Fruit fly (Drosophila melanogaster) whole organism, wandering third instar larva: ENCODE measurements around the gene CG34398.

Experiments used
- Abd-B ChIP-seq: fragments of >200 bp; optimal IDR thresholded peaks from 2 replicates; lab custom pipeline; 2017; ENCODE audit warnings: missing biosample characterization, missing genetic modification characterization
- CG9705 ChIP-seq: fragments of 200-800 bp; sonication (Bioruptor generic); optimal IDR thresholded peaks from 2 replicates; lab custom pipeline; 2018; ENCODE audit warnings: missing biosample characterization, mild to moderate bottlenecking, missing genetic modification characterization
- CrebA ChIP-seq: fragments of 200-800 bp; sonication (Bioruptor generic); optimal IDR thresholded peaks from 2 replicates; lab custom pipeline; 2016; ENCODE audit warnings: missing biosample characterization, mild to moderate bottlenecking, missing genetic modification characterization, borderline replicate concordance
- Dif ChIP-seq: fragments of 200-275, 200-300 bp; sonication (Bioruptor generic); optimal IDR thresholded peaks from 2 replicates; lab custom pipeline; 2018; ENCODE audit warnings: missing biosample characterization, missing genetic modification characterization; ENCODE audit not compliant: partially characterized antibody
- GATAd ChIP-seq: sonication (Bioruptor generic); optimal IDR thresholded peaks from 2 replicates; lab custom pipeline; 2016; ENCODE audit warnings: missing biosample characterization, missing genetic modification characterization
- Hnf4 ChIP-seq: fragments of 200-800 bp; sonication (Bioruptor generic); optimal IDR thresholded peaks from 2 replicates; lab custom pipeline; 2016; ENCODE audit warnings: missing biosample characterization, mild to moderate bottlenecking, missing genetic modification characterization
- Hr78 ChIP-seq: fragments of >200 bp; optimal IDR thresholded peaks from 2 replicates; lab custom pipeline; 2017; ENCODE audit warnings: missing biosample characterization, missing genetic modification characterization
- Hr83 ChIP-seq: fragments of 200-300 bp; sonication (Bioruptor generic); optimal IDR thresholded peaks from 2 replicates; lab custom pipeline; 2016; ENCODE audit warnings: missing biosample characterization, mild to moderate bottlenecking, missing genetic modification characterization, moderate library complexity; ENCODE audit not compliant: poor library complexity, severe bottlenecking
- Jra ChIP-seq: sonication (Bioruptor generic); optimal IDR thresholded peaks from 2 replicates; lab custom pipeline; 2016; ENCODE audit warnings: missing biosample characterization, missing genetic modification characterization
- Myc ChIP-seq: fragments of >200 bp; optimal IDR thresholded peaks from 2 replicates; lab custom pipeline; 2017
- N ChIP-seq: fragments of >200 bp; optimal IDR thresholded peaks from 2 replicates; lab custom pipeline; 2018; ENCODE audit warnings: missing biosample characterization, missing external identifiers, missing genetic modification characterization
- OdsH ChIP-seq: fragments of 200-800 bp; sonication (Bioruptor generic); optimal IDR thresholded peaks from 2 replicates; lab custom pipeline; 2016; ENCODE audit warnings: missing biosample characterization, mild to moderate bottlenecking, missing genetic modification characterization
- Rel ChIP-seq, 2 experiments: fragments of 200-800 bp; sonication (Bioruptor generic) in 1 of 2; optimal IDR thresholded peaks; 2 replicates in 1 of 2; 3 replicates in 1 of 2; lab custom pipeline; 2016 to 2019; ENCODE audit warnings: mild to moderate bottlenecking in 2 of 2, missing biosample characterization in 2 of 2, missing genetic modification characterization in 2 of 2, moderate library complexity in 1 of 2
- Sp1 ChIP-seq: fragments of 200-800 bp; sonication (Bioruptor generic); optimal IDR thresholded peaks from 3 replicates; lab custom pipeline; 2019; ENCODE audit warnings: missing biosample characterization, mild to moderate bottlenecking, missing genetic modification characterization, moderate library complexity
- Vsx2 ChIP-seq: fragments of 200-300, 225-300 bp; sonication (Bioruptor generic); optimal IDR thresholded peaks from 2 replicates; lab custom pipeline; 2018; ENCODE audit warnings: missing biosample characterization, missing genetic modification characterization; ENCODE audit not compliant: partially characterized antibody
- br ChIP-seq: fragments of 200-800 bp; sonication (Bioruptor generic); optimal IDR thresholded peaks from 2 replicates; lab custom pipeline; 2016; ENCODE audit warnings: missing biosample characterization, missing genetic modification characterization
- brk ChIP-seq: fragments of 200-800 bp; sonication (Bioruptor generic); optimal IDR thresholded peaks from 2 replicates; lab custom pipeline; 2016; ENCODE audit warnings: missing biosample characterization, mild to moderate bottlenecking, missing genetic modification characterization
- dl ChIP-seq, 2 experiments: fragments of 175-275, 200-275 bp in 1 of 2; fragments of 200-275 bp in 1 of 2; sonication (Bioruptor generic); optimal IDR thresholded peaks; lab custom pipeline; 2018; ENCODE audit warnings: mild to moderate bottlenecking in 2 of 2, missing biosample characterization in 2 of 2, missing genetic modification characterization in 2 of 2, moderate library complexity in 2 of 2; ENCODE audit not compliant: partially characterized antibody in 2 of 2, insufficient read depth in 1 of 2
- dsf ChIP-seq: sonication (Bioruptor generic); optimal IDR thresholded peaks from 2 replicates; lab custom pipeline; 2016; ENCODE audit warnings: missing biosample characterization, missing genetic modification characterization, borderline replicate concordance
- foxo ChIP-seq, 2 experiments: fragments of 200-800 bp; sonication (Bioruptor generic); optimal IDR thresholded peaks; 2 replicates in 1 of 2; 3 replicates in 1 of 2; lab custom pipeline; 2016 to 2017; ENCODE audit warnings: missing biosample characterization in 2 of 2, missing genetic modification characterization in 2 of 2
- fru ChIP-seq: fragments of 200-800 bp; sonication (Bioruptor generic); optimal IDR thresholded peaks from 3 replicates; lab custom pipeline; 2016; ENCODE audit warnings: missing biosample characterization, mild to moderate bottlenecking, missing genetic modification characterization
- h ChIP-seq: fragments of 200-800 bp; sonication (Bioruptor generic); optimal IDR thresholded peaks from 3 replicates; lab custom pipeline; 2016; ENCODE audit warnings: missing biosample characterization, mild to moderate bottlenecking, missing genetic modification characterization
- lola ChIP-seq: fragments of >200 bp; optimal IDR thresholded peaks from 2 replicates; lab custom pipeline; 2017; ENCODE audit warnings: missing biosample characterization, missing genetic modification characterization
- psq ChIP-seq: fragments of 200-800 bp; sonication (Bioruptor generic); optimal IDR thresholded peaks from 3 replicates; lab custom pipeline; 2017; ENCODE audit warnings: missing biosample characterization, mild to moderate bottlenecking, missing genetic modification characterization, moderate library complexity
- rgr ChIP-seq: fragments of 200-800 bp; sonication (Bioruptor generic); optimal IDR thresholded peaks from 3 replicates; lab custom pipeline; 2016; ENCODE audit warnings: missing biosample characterization, mild to moderate bottlenecking, missing genetic modification characterization
- sage ChIP-seq: fragments of 200-800 bp; sonication (Bioruptor generic); optimal IDR thresholded peaks from 2 replicates; lab custom pipeline; 2016; ENCODE audit warnings: missing biosample characterization, mild to moderate bottlenecking, missing genetic modification characterization
- sv ChIP-seq: fragments of 200-800 bp; sonication (Bioruptor generic); optimal IDR thresholded peaks from 3 replicates; lab custom pipeline; 2016; ENCODE audit warnings: missing biosample characterization, missing genetic modification characterization
- tai ChIP-seq: sonication (Bioruptor generic); optimal IDR thresholded peaks from 2 replicates; lab custom pipeline; 2016; ENCODE audit warnings: missing biosample characterization, missing genetic modification characterization
- usp ChIP-seq: fragments of >200 bp; optimal IDR thresholded peaks from 2 replicates; lab custom pipeline; 2017; ENCODE audit warnings: missing biosample characterization, missing genetic modification characterization
- woc ChIP-seq: sonication (Bioruptor generic); optimal IDR thresholded peaks from 2 replicates; lab custom pipeline; 2016; ENCODE audit warnings: missing biosample characterization, mild to moderate bottlenecking, missing genetic modification characterization

CG34398 gene

DNA sequence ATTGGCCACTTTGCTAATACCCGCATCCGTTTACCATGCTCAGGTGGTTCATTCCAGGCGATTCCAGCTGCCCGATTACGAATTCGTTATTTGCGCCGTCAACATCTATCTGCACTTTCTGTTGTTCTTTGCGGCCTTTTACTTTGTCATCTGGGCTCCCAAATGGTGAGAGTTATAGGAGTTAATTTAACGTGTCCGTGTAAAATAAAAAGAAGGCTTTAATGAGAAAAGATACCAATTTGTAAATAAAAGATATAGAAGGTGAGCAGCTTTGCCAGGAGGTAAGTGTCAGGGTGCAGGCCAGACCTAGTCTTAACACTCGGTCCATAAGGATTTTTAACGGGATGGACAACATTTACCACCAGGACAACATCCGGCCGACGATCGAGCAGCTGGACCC lies 35.1 kb upstream of the CG34398 start, which contains the start of gene CG32987:
Gene CG32987 (plus strand): TSS at position 301 of the 400 bp plus-strand sequence.
- TF ChIP-seq Sp1 (GFP tag; lab: Kevin White, UChicago), result no peak
- TF ChIP-seq sv, result no peak
- no peak for TF ChIP-seq Rel (GFP tag; optimal IDR thresholded peaks at IDR 0.05; lab: Kevin White, UChicago)
- no peak for TF ChIP-seq Rel (tag; optimal IDR thresholded peaks at IDR 0.05; lab: Kevin White, UChicago)
- TF ChIP-seq, all 38 proteins: peak for 0

DNA sequence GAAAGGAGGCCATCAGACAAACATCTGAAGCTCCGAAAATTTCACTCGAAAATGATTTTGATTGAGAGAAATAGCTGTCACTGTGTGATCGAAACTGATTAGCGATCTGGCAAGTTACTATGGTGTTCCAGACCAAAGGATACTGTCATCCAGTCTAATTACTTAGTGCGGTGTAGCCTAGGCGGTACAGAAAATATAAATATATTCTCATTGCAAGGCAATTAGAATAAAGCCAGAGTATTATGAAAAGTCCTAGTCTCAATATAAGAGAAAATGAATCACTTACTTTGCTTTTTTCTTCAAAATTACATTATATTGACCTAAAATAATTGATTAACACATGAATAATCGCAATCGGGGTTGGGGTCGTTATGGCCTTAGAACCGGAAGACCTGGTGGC lies 34.0 kb upstream of the CG34398 start, which contains the start of gene CG32988:
Gene CG32988 (plus strand): TSS at position 301 of the 400 bp plus-strand sequence.
- TF ChIP-seq Jra (GFP tag; lab: Kevin White, UChicago) (no peak), Vsx2 (GFP tag; lab: Kevin White, UChicago) (no peak), rgr (no peak), Sp1 (GFP tag; lab: Kevin White, UChicago) (no peak)

DNA sequence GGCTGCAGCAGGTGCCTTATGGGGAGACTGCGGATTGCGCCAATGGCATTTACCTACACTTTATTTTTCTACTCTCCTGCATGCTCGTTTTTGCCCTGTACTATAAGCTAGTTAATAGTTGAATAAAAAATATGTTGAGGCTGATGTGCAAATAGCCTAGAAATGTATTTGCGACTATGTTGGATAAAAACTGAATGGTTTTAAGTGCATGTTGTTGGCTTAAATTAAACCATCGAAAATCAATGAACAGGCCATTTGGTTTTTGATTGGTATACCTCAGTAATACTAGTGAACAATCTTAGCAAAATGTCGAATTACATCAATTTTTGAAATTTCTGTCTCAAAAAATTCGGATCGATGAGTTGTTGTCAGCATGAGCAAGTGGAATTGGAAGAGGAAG lies 33.0 kb upstream of the CG34398 start, which contains the start of gene CG32983:
Gene CG32983 (plus strand): TSS at position 301 of the 400 bp plus-strand sequence.
- TF ChIP-seq dl (GFP tag; optimal IDR thresholded peaks at IDR 0.05; lab: Kevin White, UChicago; ENCODE audit: insufficient read depth in 1 of 2, partially characterized antibody in 2 of 2), result no peak
- no peak for TF ChIP-seq Hnf4 (GFP tag; lab: Kevin White, UChicago)
- no peak for TF ChIP-seq CrebA (GFP tag; lab: Kevin White, UChicago)
- no peak for TF ChIP-seq fru
- TF ChIP-seq OdsH (GFP tag; lab: Kevin White, UChicago), result no peak
- no peak for TF ChIP-seq Jra (GFP tag; lab: Kevin White, UChicago)
- no peak for TF ChIP-seq Rel (GFP tag; optimal IDR thresholded peaks at IDR 0.05; lab: Kevin White, UChicago)
- TF ChIP-seq Rel (tag; optimal IDR thresholded peaks at IDR 0.05; lab: Kevin White, UChicago), result no peak
- no peak for TF ChIP-seq woc (GFP tag; lab: Kevin White, UChicago)
- TF ChIP-seq sage (GFP tag; lab: Kevin White, UChicago), result no peak
- no peak for TF ChIP-seq Abd-B
- TF ChIP-seq CG9705, result no peak

dm6 chr2L:8866467-8866866 lies 32.1 kb upstream of the CG34398 start, which contains the start of gene CG9483:
CG9483 (plus strand) TSS chr2L:8866767.
- TF ChIP-seq br (GFP tag; lab: Kevin White, UChicago), result no peak
- TF ChIP-seq sage (GFP tag; lab: Kevin White, UChicago), result no peak
- TF ChIP-seq Abd-B, result no peak
- no peak for TF ChIP-seq h (GFP tag; lab: Kevin White, UChicago)
- TF ChIP-seq tai (GFP tag; lab: Kevin White, UChicago), result no peak
- TF ChIP-seq CrebA (GFP tag; lab: Kevin White, UChicago), result no peak
- TF ChIP-seq Dif (GFP tag; lab: Kevin White, UChicago), result no peak
- TF ChIP-seq Vsx2 (GFP tag; lab: Kevin White, UChicago), result no peak
- no peak for TF ChIP-seq brk (GFP tag; lab: Kevin White, UChicago)
- no peak for TF ChIP-seq lola (GFP tag; lab: Kevin White, UChicago)
- TF ChIP-seq CG9705, result no peak
- TF ChIP-seq psq (GFP tag; lab: Kevin White, UChicago), result no peak
- TF ChIP-seq N (GFP tag; lab: Kevin White, UChicago), result no peak
- TF ChIP-seq GATAd (GFP tag; lab: Kevin White, UChicago), result no peak
- no peak for TF ChIP-seq usp (GFP tag; lab: Kevin White, UChicago)

- TF ChIP-seq brk (GFP tag; lab: Kevin White, UChicago) (no peak), Abd-B (no peak), dsf (GFP tag; lab: Kevin White, UChicago) (no peak), foxo (GFP tag; optimal IDR thresholded peaks at IDR 0.05; lab: Kevin White, UChicago) (no peak), Hr83 (GFP tag; lab: Kevin White, UChicago) (no peak)
These were observed 26.9 kb upstream of the CG34398 start for dm6 chr2L:8871677-8872076.

- TF ChIP-seq br (GFP tag; lab: Kevin White, UChicago) (no peak), Dif (GFP tag; lab: Kevin White, UChicago) (no peak), brk (GFP tag; lab: Kevin White, UChicago) (no peak), Myc (lab: Kevin White, UChicago) (no peak), CG9705 (no peak), Hr83 (GFP tag; lab: Kevin White, UChicago) (no peak), Hnf4 (GFP tag; lab: Kevin White, UChicago) (no peak), dl (GFP tag; optimal IDR thresholded peaks at IDR 0.05; lab: Kevin White, UChicago; ENCODE audit: insufficient read depth in 1 of 2, partially characterized antibody in 2 of 2) (no peak), Hr78 (GFP tag; lab: Kevin White, UChicago) (no peak)
- TF ChIP-seq, all 38 proteins: peak for 0
These were observed 22.8 kb upstream of the CG34398 start for dm6 chr2L:8875835-8876234.
